Worm (Caenorhabditis elegans) whole organism, midembryonic: ENCODE data around the gene C23G10.5.

Experiments
- flt-1 ChIP-seq: fragments of 200-800 bp; sonication (Bioruptor generic); IDR thresholded peaks from 2 replicates; pipeline ENCODE4 v1.3.6; 2022; ENCODE audit warnings: missing genetic modification characterization, missing compliant biosample characterization
- klf-2 ChIP-seq: fragments of 200-800 bp; sonication (Bioruptor generic); conservative IDR thresholded peaks from 2 replicates; pipeline ENCODE4 v1.3.6; 2022; ENCODE audit warnings: missing genetic modification reagents, missing genetic modification characterization, missing compliant biosample characterization
- med-1 ChIP-seq: sonication (generic microtip); optimal IDR thresholded peaks from 2 replicates; lab custom pipeline; 2017; ENCODE audit warnings: missing genetic modification characterization, mild to moderate bottlenecking, missing compliant biosample characterization, antibody characterized with exemption, missing genetic modification reagents; ENCODE audit not compliant: insufficient read depth
- ztf-23 ChIP-seq: fragments of 200-800 bp; sonication (Bioruptor generic); IDR thresholded peaks from 2 replicates; pipeline ENCODE4 v1.3.6; 2022; ENCODE audit warnings: missing genetic modification reagents, missing genetic modification characterization, missing compliant biosample characterization

DNA sequence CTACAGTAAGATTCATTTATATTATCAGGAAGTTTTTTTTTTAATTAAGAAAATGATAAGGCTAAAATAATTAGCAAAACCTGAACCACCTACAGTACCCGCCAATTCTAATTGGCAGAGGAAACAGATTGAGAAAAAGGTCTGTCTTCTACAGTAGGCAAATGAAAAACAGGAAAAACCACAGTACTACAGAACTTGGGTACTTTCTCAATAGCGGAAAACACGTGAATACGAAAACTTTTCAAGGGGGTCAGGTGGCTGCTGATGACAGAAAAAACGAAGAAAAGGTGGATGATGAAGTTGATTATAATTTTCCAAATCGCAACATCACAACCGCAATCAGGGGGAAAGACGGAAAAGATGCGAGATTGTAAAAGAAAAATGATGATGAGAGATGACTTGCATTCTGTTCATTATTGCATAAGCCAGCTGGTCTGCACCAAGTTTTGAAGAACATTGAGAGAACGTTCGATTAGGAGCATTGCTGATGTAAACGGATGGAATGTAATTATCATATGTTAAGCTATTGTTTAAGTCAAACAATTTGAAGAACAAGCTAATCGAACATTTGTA lies 46.4 kb upstream of the C23G10.5 start:
- TF ChIP-seq flt-1 (GFP tag; lab: Robert Waterston, UW) (no peak), med-1 (GFP tag; lab: Kevin White, UChicago) (no peak), ztf-23 (GFP tag; lab: Robert Waterston, UW) (no peak), klf-2 (GFP tag; lab: Robert Waterston, UW) (no peak)
